Fruit fly (Drosophila melanogaster): ENCODE measurements around the gene Smox.

Smox gene

dm6 chrX:8142067-8142462 lies at the start of gene Smox:
Gene Smox (minus strand): TSS chrX:8142279.
- TF ChIP-seq noc (tag; optimal IDR thresholded peaks at IDR 0.05) = no peak

- TF ChIP-seq noc (tag; optimal IDR thresholded peaks at IDR 0.05) = no peak
Observed at dm6 chrX:8179858-8180257, 37.8 kb upstream of the Smox start.

DNA sequence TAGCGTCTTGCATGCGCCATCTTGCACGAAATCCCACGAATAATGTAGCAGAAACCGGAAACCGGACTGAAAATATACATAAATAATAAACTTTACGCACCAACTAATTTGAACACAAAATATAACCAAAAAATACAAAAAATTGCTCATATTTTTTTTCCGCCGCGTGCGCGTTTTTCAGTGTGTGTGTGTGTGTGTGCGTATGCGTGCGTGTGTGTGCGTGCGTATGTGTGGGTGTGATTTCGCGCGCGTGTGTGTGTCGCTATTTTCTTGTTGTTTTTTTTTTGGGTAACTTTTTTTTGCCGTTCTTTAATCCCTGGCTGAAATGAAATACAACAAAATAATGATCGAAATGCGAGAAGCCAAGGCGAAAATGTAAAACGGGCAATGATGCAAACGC lies 36.9 kb upstream of the Smox start:
- no peak for TF ChIP-seq noc (tag; optimal IDR thresholded peaks at IDR 0.05)

DNA sequence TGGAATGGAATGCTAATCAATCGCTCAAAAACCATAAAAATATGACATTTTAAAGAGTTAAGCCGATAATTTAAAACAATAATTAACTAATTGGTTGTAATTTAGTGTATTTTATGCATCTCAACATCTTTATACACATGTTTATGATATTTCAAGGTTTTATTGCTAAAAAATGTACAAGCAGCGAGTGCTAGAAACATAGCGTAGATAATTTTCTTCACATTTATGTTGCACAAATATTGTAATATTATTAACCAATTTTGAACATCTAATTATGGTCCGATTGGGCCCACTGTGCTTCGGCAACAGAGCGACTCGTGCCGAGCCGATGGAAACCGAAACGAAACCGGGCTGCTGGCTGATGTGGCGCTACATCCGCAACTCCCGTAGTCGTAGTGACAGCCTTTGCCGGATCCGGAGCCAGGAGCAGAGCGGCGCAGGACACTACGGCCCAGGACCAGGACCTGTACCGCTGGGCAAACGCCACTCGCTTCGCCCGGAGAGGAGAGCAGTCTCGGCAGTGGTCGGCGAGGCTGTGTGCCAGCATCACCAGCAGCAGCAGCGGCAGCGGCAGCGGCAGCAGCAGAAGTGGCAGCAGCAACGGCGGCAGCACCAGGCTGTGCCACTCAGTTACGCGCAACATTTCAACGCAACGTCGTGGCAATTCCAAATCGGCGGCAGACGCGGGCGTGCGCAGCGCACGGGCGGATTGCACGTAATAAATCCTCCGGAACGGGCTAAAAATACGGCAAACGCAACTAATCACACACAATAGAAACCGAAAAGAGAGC lies 36.3 kb upstream of the Smox start, which contains the start of gene sdt:
TSS of gene sdt (plus strand) at position 385 of the 791 bp plus-strand sequence.
- TF ChIP-seq noc (tag; optimal IDR thresholded peaks at IDR 0.05) = no peak

dm6 chrX:8177742-8178141 lies 35.7 kb upstream of the Smox start:
- TF ChIP-seq noc (tag; optimal IDR thresholded peaks at IDR 0.05) = no peak

dm6 chrX:8177030-8177349 lies 34.9 kb upstream of the Smox start, which contains the start of gene slpr:
Gene slpr (minus strand): TSS chrX:8177185.
- TF ChIP-seq noc (tag; optimal IDR thresholded peaks at IDR 0.05) = no peak

dm6 chrX:8176291-8177029 lies 34.4 kb upstream of the Smox start:
- no peak for TF ChIP-seq noc (tag; optimal IDR thresholded peaks at IDR 0.05)

DNA sequence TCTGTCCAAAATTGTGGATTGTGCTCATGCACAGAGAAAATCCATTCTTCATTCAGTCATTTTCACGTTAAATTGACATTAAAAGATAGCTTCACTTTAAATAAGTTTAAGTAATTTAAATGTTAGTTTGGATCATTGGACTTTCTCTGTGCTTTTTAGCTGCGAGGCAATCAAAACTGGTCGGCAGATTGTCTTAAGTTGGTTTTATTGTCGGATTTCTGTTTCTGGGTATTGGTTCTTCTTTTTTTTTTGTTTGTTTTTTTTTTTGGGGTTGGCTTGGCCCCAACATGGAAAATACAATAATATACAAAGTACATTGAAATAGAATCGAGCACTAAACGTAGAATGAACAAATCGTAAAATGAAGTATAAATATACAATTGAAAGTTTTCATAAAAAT lies 28.1 kb upstream of the Smox start, which contains the start of gene CG2278:
TSS of gene CG2278 (minus strand) at position 101 of the 400 bp plus-strand sequence.
- no peak for TF ChIP-seq noc (tag; optimal IDR thresholded peaks at IDR 0.05)

dm6 chrX:8165608-8166007 lies 23.5 kb upstream of the Smox start, which contains the start of gene Or7a:
Gene Or7a (minus strand): TSS chrX:8165708.
- TF ChIP-seq noc (tag; optimal IDR thresholded peaks at IDR 0.05) = no peak

- no peak for TF ChIP-seq noc (tag; optimal IDR thresholded peaks at IDR 0.05)
Observed at dm6 chrX:8163452-8163851, 21.4 kb upstream of the Smox start.

- TF ChIP-seq noc (tag; optimal IDR thresholded peaks at IDR 0.05) = no peak
Observed at dm6 chrX:8162692-8163091, 20.6 kb upstream of the Smox start, which contains the start of gene CG10761. Gene CG10761 (minus strand): TSS chrX:8162792.

dm6 chrX:8159754-8160153 lies 17.7 kb upstream of the Smox start, which contains the start of gene CG15337:
Gene CG15337 (plus strand): TSS chrX:8160054.
- TF ChIP-seq noc (tag; optimal IDR thresholded peaks at IDR 0.05) = no peak

DNA sequence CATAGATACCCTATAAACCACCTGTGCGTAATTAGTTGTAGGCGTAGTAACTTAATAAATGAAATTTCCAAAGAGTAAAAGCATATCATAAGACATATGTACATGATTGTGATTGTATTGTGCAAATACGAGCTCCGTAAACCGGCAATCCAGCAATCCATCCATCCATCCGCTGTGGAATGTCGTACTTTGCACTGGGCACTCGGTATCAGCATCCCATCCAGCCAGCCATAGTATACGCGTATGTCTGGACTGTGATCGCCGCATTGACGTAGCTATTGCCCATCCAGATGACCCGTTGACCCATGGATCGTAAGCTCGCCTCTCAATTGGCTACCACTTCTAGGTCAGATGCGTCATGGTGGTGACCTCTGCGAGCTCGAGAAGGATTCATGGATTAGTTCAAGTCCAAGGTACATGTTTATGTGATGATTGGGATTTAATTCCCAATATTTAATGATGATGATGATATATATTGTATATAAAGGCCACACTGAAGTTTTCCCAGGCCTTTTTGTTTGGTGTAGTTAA lies 16.9 kb upstream of the Smox start:
- TF ChIP-seq noc (tag; optimal IDR thresholded peaks at IDR 0.05) = no peak

- peak; percentile 78 for TF ChIP-seq noc (tag; optimal IDR thresholded peaks at IDR 0.05)
Observed at dm6 chrX:8157294-8157693, 15.2 kb upstream of the Smox start, which contains the start of the genes Traf6 and GIIIspla2. Gene Traf6 (minus strand): TSS chrX:8157386. Gene GIIIspla2 (plus strand): TSS chrX:8157628.

DNA sequence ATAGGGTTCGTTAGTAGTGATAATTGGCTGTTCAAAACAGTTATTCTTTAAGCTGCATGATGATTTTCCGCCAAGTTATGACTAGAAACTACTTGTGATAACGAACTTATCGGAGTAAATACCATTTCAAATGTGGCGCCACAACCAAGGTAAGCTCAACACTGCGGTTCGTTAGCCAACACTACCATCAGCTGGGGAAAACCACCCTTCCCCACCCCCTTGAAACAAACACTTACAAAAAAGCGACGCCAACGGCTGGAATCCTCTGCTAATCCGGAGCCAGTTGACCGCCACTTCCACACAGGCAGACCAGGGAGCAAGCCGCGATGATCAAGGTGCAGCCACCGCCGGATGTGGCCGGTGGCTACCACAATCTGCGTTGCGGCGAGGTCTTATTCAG lies 10.6 kb upstream of the Smox start, which contains the start of gene CG18262:
TSS of gene CG18262 (plus strand) at position 231 of the 400 bp plus-strand sequence.
- no peak for TF ChIP-seq noc (tag; optimal IDR thresholded peaks at IDR 0.05)

- TF ChIP-seq noc (tag; optimal IDR thresholded peaks at IDR 0.05) = no peak
Observed at dm6 chrX:8152077-8152476, 10.0 kb upstream of the Smox start, which contains the start of gene Gbeta5. Gene Gbeta5 (minus strand): TSS chrX:8152275.

Data from whole organism, larva.